Fruit fly (Drosophila melanogaster): ENCODE data around the gene CG4194.
A peak's percentile ranks its signal among the peaks of the same experiment; 100 is the strongest.

CG4194 gene

dm6 chrX:2087501-2087900 lies 19.1 kb downstream of the CG4194 start (continued):
- TF ChIP-seq CkIIα-i1 (GFP tag; IDR thresholded peaks at IDR 0.05) = no peak
- TF ChIP-seq ara (GFP tag; IDR thresholded peaks at IDR 0.05) = peak; percentile 17; the same call in 1 of the 2 replicates
- peak; percentile 52; the same call in 2 of the 3 replicates for TF ChIP-seq B-H1 (GFP tag; IDR thresholded peaks at IDR 0.05)
- peak; percentile 37; the same call in 1 of the 3 replicates for TF ChIP-seq tgo (GFP tag; IDR thresholded peaks at IDR 0.05)
- no peak for TF ChIP-seq CG8765 (GFP tag; IDR thresholded peaks at IDR 0.05)
- peak; percentile 57 for TF ChIP-seq Hr3 (GFP tag; optimal IDR thresholded peaks at IDR 0.05)
- no peak for TF ChIP-seq Vsx1 (GFP tag; optimal IDR thresholded peaks at IDR 0.05)
- no peak for TF ChIP-seq sima (GFP tag; optimal IDR thresholded peaks at IDR 0.05)
- peak; percentile 38 for TF ChIP-seq CG7786 (GFP tag; optimal IDR thresholded peaks at IDR 0.05)
- peak; percentile 40; the same call in 1 of the 2 replicates for TF ChIP-seq danr (GFP tag; IDR thresholded peaks at IDR 0.05)
- peak; percentile 89 for TF ChIP-seq Med (GFP tag)
- no peak for TF ChIP-seq Max (GFP tag; optimal IDR thresholded peaks at IDR 0.05)
- peak; percentile 54 for TF ChIP-seq org-1 (GFP tag; optimal IDR thresholded peaks at IDR 0.05)
- TF ChIP-seq slp2 (GFP tag; optimal IDR thresholded peaks at IDR 0.05) = peak; percentile 14
- peak; percentile 77 for TF ChIP-seq Awh (GFP tag; IDR thresholded peaks at IDR 0.05)
- peak; percentile 36 for TF ChIP-seq CG30431 (GFP tag; optimal IDR thresholded peaks at IDR 0.05)
- peak; percentile 82 for TF ChIP-seq ken (GFP tag; IDR thresholded peaks at IDR 0.05)
- no peak for TF ChIP-seq pnt (GFP tag; optimal IDR thresholded peaks at IDR 0.05)
- TF ChIP-seq Mes4 (GFP tag; optimal IDR thresholded peaks at IDR 0.05) = peak; percentile 64
- TF ChIP-seq en (GFP tag; optimal IDR thresholded peaks at IDR 0.05) = no peak
- no peak for TF ChIP-seq ERR (GFP tag; optimal IDR thresholded peaks at IDR 0.05)
- no peak for TF ChIP-seq NC2β (GFP tag; optimal IDR thresholded peaks at IDR 0.05)
- peak; percentile 47 for TF ChIP-seq CG10654 (GFP tag; optimal IDR thresholded peaks at IDR 0.05)
- TF ChIP-seq CG1602 (GFP tag; optimal IDR thresholded peaks at IDR 0.05) = peak; percentile 46
- TF ChIP-seq CG15073 (GFP tag; optimal IDR thresholded peaks at IDR 0.05) = no peak
- no peak for TF ChIP-seq tna (GFP tag; IDR thresholded peaks at IDR 0.05; ENCODE audit: partially characterized antibody)
- 0 out of 4 replicates have a peak, but pooled peaks have one; percentile 19 for TF ChIP-seq chinmo (GFP tag; IDR thresholded peaks at IDR 0.05; ENCODE audit: partially characterized antibody)
- no peak for TF ChIP-seq disco-r (GFP tag; optimal IDR thresholded peaks at IDR 0.05)
- TF ChIP-seq wor (GFP tag; IDR thresholded peaks at IDR 0.05) = peak; percentile 76
- no peak for TF ChIP-seq pfk (GFP tag; optimal IDR thresholded peaks at IDR 0.05)
- TF ChIP-seq HLHmδ (GFP tag; optimal IDR thresholded peaks at IDR 0.05) = no peak
- peak; percentile 48 for TF ChIP-seq CG17829 (tag; optimal IDR thresholded peaks at IDR 0.05)
- 0 out of 3 replicates have a peak, but pooled peaks have one; percentile 42 for TF ChIP-seq H15 (GFP tag; IDR thresholded peaks at IDR 0.05)
- TF ChIP-seq onecut (GFP tag; IDR thresholded peaks at IDR 0.05) = 0 out of 2 replicates have a peak, but pooled peaks have one; percentile 27
- no peak for TF ChIP-seq CG9876 (GFP tag; optimal IDR thresholded peaks at IDR 0.05)
- TF ChIP-seq nom (GFP tag; optimal IDR thresholded peaks at IDR 0.05) = no peak
- peak; percentile 29 for TF ChIP-seq CG18011 (GFP tag; optimal IDR thresholded peaks at IDR 0.05)
- TF ChIP-seq Dref (GFP tag; IDR thresholded peaks at IDR 0.05) = no peak
- TF ChIP-seq Myb (GFP tag; optimal IDR thresholded peaks at IDR 0.05) = peak; percentile 40
- TF ChIP-seq CG17912 (GFP tag; optimal IDR thresholded peaks at IDR 0.05) = no peak
- TF ChIP-seq CG15514 (GFP tag; optimal IDR thresholded peaks at IDR 0.05) = no peak
- no peak for TF ChIP-seq Neu2 (GFP tag; optimal IDR thresholded peaks at IDR 0.05; ENCODE audit: borderline replicate concordance)
- no peak for TF ChIP-seq Trl (optimal IDR thresholded peaks at IDR 0.05)
- TF ChIP-seq Trl (GFP tag; optimal IDR thresholded peaks at IDR 0.05) = peak; percentile 44
- TF ChIP-seq CG11398 (GFP tag; optimal IDR thresholded peaks at IDR 0.05) = peak; percentile 56
- TF ChIP-seq CG30403 (GFP tag; optimal IDR thresholded peaks at IDR 0.05) = peak; percentile 55
- TF ChIP-seq HLH3B (GFP tag; IDR thresholded peaks at IDR 0.05) = peak; percentile 61
- peak; percentile 62 for TF ChIP-seq jumu (GFP tag; optimal IDR thresholded peaks at IDR 0.05)
- peak; percentile 47; the same call in 2 of the 3 replicates for TF ChIP-seq CG11093 (GFP tag; IDR thresholded peaks at IDR 0.05)
- TF ChIP-seq Six4 (GFP tag; optimal IDR thresholded peaks at IDR 0.05) = peak; percentile 28
- TF ChIP-seq Tbp (GFP tag; optimal IDR thresholded peaks at IDR 0.05) = no peak
- peak; percentile 58 for TF ChIP-seq pb (GFP tag; optimal IDR thresholded peaks at IDR 0.05)
